Worm (Caenorhabditis elegans) whole organism, L2 larva: ENCODE data around the gene msp-142.
A peak's percentile ranks its signal among the peaks of the same experiment; 100 is the strongest.

Experiments
- C34F6.9 ChIP-seq: fragments of 150-350 bp; optimal IDR thresholded peaks from 2 replicates; lab custom pipeline; 2014; ENCODE audit warnings: missing biosample characterization, missing genetic modification characterization
- F13H6.1 ChIP-seq: sonication (generic microtip); optimal IDR thresholded peaks from 2 replicates; lab custom pipeline; 2016; ENCODE audit warnings: missing genetic modification characterization, missing compliant biosample characterization
- R02D3.7 ChIP-seq: fragments of 150-350 bp; optimal IDR thresholded peaks from 2 replicates; lab custom pipeline; 2014; ENCODE audit warnings: missing biosample characterization, missing genetic modification characterization
- Y55F3AM.14 ChIP-seq: fragments of 200-800 bp; sonication (Bioruptor generic); optimal IDR thresholded peaks from 2 replicates; lab custom pipeline; 2018; ENCODE audit warnings: mild to moderate bottlenecking, missing genetic modification characterization, missing compliant biosample characterization
- ZK546.5 ChIP-seq: sonication (generic microtip); optimal IDR thresholded peaks from 2 replicates; lab custom pipeline; 2017; ENCODE audit warnings: missing biosample characterization, missing genetic modification characterization
- alr-1 ChIP-seq: fragments of 150-350 bp; optimal IDR thresholded peaks from 2 replicates; lab custom pipeline; 2014; ENCODE audit warnings: missing biosample characterization, missing genetic modification characterization
- ama-1 ChIP-seq: fragments of 150-350 bp; optimal IDR thresholded peaks from 2 replicates; lab custom pipeline; 2018; ENCODE audit warnings: inconsistent platforms
- blmp-1 ChIP-seq: sonication (generic microtip); optimal IDR thresholded peaks from 2 replicates; lab custom pipeline; 2017; ENCODE audit warnings: missing genetic modification characterization, mild to moderate bottlenecking, missing compliant biosample characterization, antibody characterized with exemption, moderate library complexity; ENCODE audit not compliant: insufficient read depth
- ceh-16 ChIP-seq: fragments of 150-350 bp; optimal IDR thresholded peaks from 2 replicates; lab custom pipeline; 2014; ENCODE audit warnings: missing biosample characterization, missing genetic modification characterization
- crh-2 ChIP-seq: sonication (generic microtip); optimal IDR thresholded peaks from 2 replicates; lab custom pipeline; 2017; ENCODE audit warnings: missing biosample characterization, missing genetic modification characterization
- egl-27 ChIP-seq: sonication (generic microtip); optimal IDR thresholded peaks from 3 replicates; lab custom pipeline; 2017; ENCODE audit warnings: missing biosample characterization, missing genetic modification reagents, missing genetic modification characterization
- elt-1 ChIP-seq: fragments of 150-350 bp; optimal IDR thresholded peaks from 2 replicates; lab custom pipeline; 2014; ENCODE audit warnings: missing biosample characterization, missing genetic modification characterization
- elt-3 ChIP-seq: sonication (generic microtip); optimal IDR thresholded peaks from 2 replicates; lab custom pipeline; 2017; ENCODE audit warnings: missing biosample characterization, missing genetic modification characterization
- lin-11 ChIP-seq: fragments of 150-350 bp; sonication (generic microtip); optimal IDR thresholded peaks from 2 replicates; lab custom pipeline; 2014; ENCODE audit warnings: missing biosample characterization, missing genetic modification characterization, inconsistent platforms, mixed read lengths
- lin-13 ChIP-seq: fragments of 150-350 bp; optimal IDR thresholded peaks from 2 replicates; lab custom pipeline; 2014; ENCODE audit warnings: missing biosample characterization, missing genetic modification reagents, missing genetic modification characterization
- lsy-2 ChIP-seq, 2 experiments: fragments of 150-350 bp in 1 of 2; sonication (generic microtip) in 1 of 2; optimal IDR thresholded peaks; 2 replicates each; lab custom pipeline; 2014 to 2017; ENCODE audit warnings: missing biosample characterization in 2 of 2, missing genetic modification characterization in 2 of 2
- mab-5 ChIP-seq: fragments of 150-350 bp; optimal IDR thresholded peaks from 2 replicates; lab custom pipeline; 2014; ENCODE audit warnings: missing biosample characterization, missing genetic modification characterization
- mbf-1 ChIP-seq: sonication (generic microtip); optimal IDR thresholded peaks from 2 replicates; lab custom pipeline; 2017; ENCODE audit warnings: missing biosample characterization, missing genetic modification characterization
- mdl-1 ChIP-seq, 2 experiments: fragments of 150-350 bp in 1 of 2; sonication (generic microtip) in 1 of 2; optimal IDR thresholded peaks; 2 replicates each; lab custom pipeline; 2017; ENCODE audit warnings: missing biosample characterization in 2 of 2, missing genetic modification characterization in 2 of 2
- nhr-11 ChIP-seq: fragments of 150-350 bp; optimal IDR thresholded peaks from 2 replicates; lab custom pipeline; 2014; ENCODE audit warnings: missing biosample characterization, missing genetic modification characterization
- nhr-129 ChIP-seq: fragments of 150-350 bp; optimal IDR thresholded peaks from 2 replicates; lab custom pipeline; 2014; ENCODE audit warnings: missing biosample characterization, missing genetic modification characterization
- nhr-21 ChIP-seq: fragments of 150-350 bp; optimal IDR thresholded peaks from 2 replicates; lab custom pipeline; 2014; ENCODE audit warnings: missing biosample characterization, missing genetic modification characterization
- nhr-237 ChIP-seq: fragments of 150-350 bp; optimal IDR thresholded peaks from 2 replicates; lab custom pipeline; 2014; ENCODE audit warnings: missing biosample characterization, missing genetic modification characterization
- nhr-25 ChIP-seq: fragments of 150-350 bp; sonication (generic microtip); optimal IDR thresholded peaks from 3 replicates; lab custom pipeline; 2014; ENCODE audit warnings: missing biosample characterization, missing genetic modification characterization
- peb-1 ChIP-seq: fragments of 150-350 bp; optimal IDR thresholded peaks from 2 replicates; lab custom pipeline; 2014; ENCODE audit warnings: missing biosample characterization, missing genetic modification characterization
- sem-4 ChIP-seq: fragments of 150-350 bp; optimal IDR thresholded peaks from 2 replicates; lab custom pipeline; 2014; ENCODE audit warnings: missing biosample characterization, missing genetic modification reagents, missing genetic modification characterization
- skn-1 ChIP-seq: sonication (generic microtip); optimal IDR thresholded peaks from 2 replicates; lab custom pipeline; 2017; ENCODE audit warnings: missing biosample characterization, missing genetic modification characterization
- sma-3 ChIP-seq: sonication (generic microtip); optimal IDR thresholded peaks from 2 replicates; lab custom pipeline; 2016; ENCODE audit warnings: missing genetic modification reagents, missing genetic modification characterization, missing compliant biosample characterization
- sma-9 ChIP-seq, 2 experiments: fragments of 150-350 bp in 1 of 2; sonication (generic microtip) in 1 of 2; optimal IDR thresholded peaks; 2 replicates each; lab custom pipeline; 2014 to 2016; ENCODE audit warnings: missing genetic modification characterization in 2 of 2, mild to moderate bottlenecking in 1 of 2, missing biosample characterization in 1 of 2, missing compliant biosample characterization in 1 of 2, missing genetic modification reagents in 1 of 2, moderate library complexity in 1 of 2
- snpc-4 ChIP-seq: fragments of 150-350 bp; optimal IDR thresholded peaks from 2 replicates; lab custom pipeline; 2014; ENCODE audit warnings: missing biosample characterization, missing genetic modification characterization
- unc-39 ChIP-seq: fragments of 150-350 bp; optimal IDR thresholded peaks from 2 replicates; lab custom pipeline; 2014; ENCODE audit warnings: missing biosample characterization, missing genetic modification characterization
- unc-55 ChIP-seq: fragments of 150-350 bp; sonication (generic microtip); optimal IDR thresholded peaks from 3 replicates; lab custom pipeline; 2014; ENCODE audit warnings: missing biosample characterization, missing genetic modification reagents, missing genetic modification characterization
- unc-62 ChIP-seq: fragments of 150-350 bp; optimal IDR thresholded peaks from 2 replicates; lab custom pipeline; 2014; ENCODE audit warnings: missing biosample characterization, missing genetic modification reagents, missing genetic modification characterization
- ztf-11 ChIP-seq: sonication (generic microtip); optimal IDR thresholded peaks from 2 replicates; lab custom pipeline; 2017; ENCODE audit warnings: missing biosample characterization, missing genetic modification characterization

Gene msp-142

ce11 chrII:5790313-5790773 is 7.4 kb upstream of the msp-142 start, which contains the start of gene lect-2:
Gene lect-2, plus strand, starts transcription at chrII:5790723.
- peak; percentile 40 for TF ChIP-seq nhr-129
- TF ChIP-seq C34F6.9 (tag; lab: Kevin White, UChicago) = peak; percentile 11
- no peak for TF ChIP-seq peb-1 (tag; lab: Kevin White, UChicago)
- peak; percentile 65 for TF ChIP-seq sma-9 (GFP tag; optimal IDR thresholded peaks at IDR 0.05; lab: Kevin White, UChicago)
- no peak for TF ChIP-seq sma-9 (tag; optimal IDR thresholded peaks at IDR 0.05; lab: Kevin White, UChicago)
- TF ChIP-seq lsy-2 (tag; optimal IDR thresholded peaks at IDR 0.05; lab: Kevin White, UChicago) = peak in 1 of 2 experiments; percentile 28
- TF ChIP-seq F13H6.1 (tag; lab: Kevin White, UChicago) = peak; percentile 22
- TF ChIP-seq elt-1 (tag; lab: Kevin White, UChicago) = peak; percentile 39
- TF ChIP-seq alr-1 = no peak

- TF ChIP-seq unc-55 (GFP tag; lab: Kevin White, UChicago) = no peak
- no peak for TF ChIP-seq ama-1 (lab: Kevin White, UChicago)
- TF ChIP-seq nhr-11 = no peak
- no peak for TF ChIP-seq C34F6.9 (tag; lab: Kevin White, UChicago)
- no peak for TF ChIP-seq ztf-11
- no peak for TF ChIP-seq sem-4 (tag; lab: Kevin White, UChicago)
- TF ChIP-seq mdl-1 (tag; optimal IDR thresholded peaks at IDR 0.05; lab: Kevin White, UChicago) = no peak
- TF ChIP-seq sma-3 (GFP tag; lab: Kevin White, UChicago) = no peak
- no peak for TF ChIP-seq alr-1
- no peak for TF ChIP-seq ceh-16
- TF ChIP-seq R02D3.7 (tag; lab: Kevin White, UChicago) = no peak
- TF ChIP-seq skn-1 = no peak
- no peak for TF ChIP-seq mbf-1
- no peak for TF ChIP-seq blmp-1 (tag; lab: Kevin White, UChicago)
- TF ChIP-seq snpc-4 (tag; lab: Kevin White, UChicago) = no peak
- TF ChIP-seq elt-3 (tag; lab: Kevin White, UChicago) = no peak
- no peak for TF ChIP-seq Y55F3AM.14 (GFP tag; lab: Kevin White, UChicago)
- no peak for TF ChIP-seq nhr-25 (tag; lab: Kevin White, UChicago)
- TF ChIP-seq mab-5 (tag; lab: Kevin White, UChicago) = no peak
- no peak for TF ChIP-seq nhr-237 (tag; lab: Kevin White, UChicago)
Observed at ce11 chrII:5792490-5792889, 5.2 kb upstream of the msp-142 start, which contains the start of gene K05F1.14. Gene K05F1.14, minus strand, starts transcription at chrII:5792590.

ce11 chrII:5794195-5794594 is 3.5 kb upstream of the msp-142 start, which contains the start of gene acdh-8:
Gene acdh-8, plus strand, starts transcription at chrII:5794495.
- TF ChIP-seq unc-39 (tag; lab: Kevin White, UChicago) = no peak
- no peak for TF ChIP-seq mdl-1 (tag; optimal IDR thresholded peaks at IDR 0.05; lab: Kevin White, UChicago)
- TF ChIP-seq elt-1 (tag; lab: Kevin White, UChicago) = no peak
- no peak for TF ChIP-seq C34F6.9 (tag; lab: Kevin White, UChicago)
- no peak for TF ChIP-seq Y55F3AM.14 (GFP tag; lab: Kevin White, UChicago)
- TF ChIP-seq crh-2 (tag; lab: Kevin White, UChicago) = no peak

- TF ChIP-seq alr-1 (no peak), ZK546.5 (tag; lab: Kevin White, UChicago) (no peak), F13H6.1 (tag; lab: Kevin White, UChicago) (no peak), egl-27 (no peak), elt-1 (tag; lab: Kevin White, UChicago) (no peak), lin-11 (no peak), mbf-1 (no peak), unc-62 (GFP tag; lab: Kevin White, UChicago) (no peak), nhr-25 (tag; lab: Kevin White, UChicago) (no peak), sem-4 (tag; lab: Kevin White, UChicago) (no peak), R02D3.7 (tag; lab: Kevin White, UChicago) (no peak), skn-1 (no peak), lin-13 (GFP tag; lab: Kevin White, UChicago) (no peak), snpc-4 (tag; lab: Kevin White, UChicago) (no peak), mab-5 (tag; lab: Kevin White, UChicago) (no peak), nhr-21 (tag; lab: Kevin White, UChicago) (no peak), ztf-11 (no peak)
- TF ChIP-seq, all 48 proteins: peak for 0
Observed at ce11 chrII:5799553-5799952, 1.8 kb downstream of the msp-142 start, which contains the start of gene K05F1.8. Gene K05F1.8, minus strand, starts transcription at chrII:5799653.
